4 worm cellular contexts compared by ENCODE assay signal in genomic region chrV:19550294-19550693, ce11.
TF ChIP-seq lines count a peak whose summit lies in the region.

No protein-coding gene starts in this region.

TF ChIP-seq in whole organism, L1 larva, 84 proteins besides CTCF, POLR2A, EP300 and RAD21:
- TF ChIP-seq nhr-85 (tag; lab: Kevin White, UChicago) (peak; percentile 11), lin-13 (GFP tag; optimal IDR thresholded peaks at IDR 0.05; lab: Kevin White, UChicago) (no peak), vab-15 (tag; optimal IDR thresholded peaks at IDR 0.05; lab: Kevin White, UChicago) (no peak), efl-1 (optimal IDR thresholded peaks at IDR 0.05; lab: Kevin White, UChicago) (no peak), efl-1 (GFP tag; optimal IDR thresholded peaks at IDR 0.05 in 1 of 2; lab: Kevin White, UChicago) (no peak)

TF ChIP-seq in whole organism, L4 larva, 104 proteins besides CTCF, POLR2A, EP300 and RAD21:
- TF ChIP-seq mdt-29 (GFP tag; IDR thresholded peaks at IDR 0.05; lab: Robert Waterston, UW) (no peak), php-3 (GFP tag; IDR thresholded peaks at IDR 0.05; lab: Robert Waterston, UW) (no peak), dmd-8 (GFP tag; IDR thresholded peaks at IDR 0.05; lab: Robert Waterston, UW) (no peak), dpl-1 (GFP tag; optimal IDR thresholded peaks at IDR 0.05; lab: Kevin White, UChicago) (no peak), nhr-11 (tag; optimal IDR thresholded peaks at IDR 0.05; lab: Kevin White, UChicago) (no peak), lin-29 (GFP tag; IDR thresholded peaks at IDR 0.05; lab: Robert Waterston, UW) (no peak), ama-1 (optimal IDR thresholded peaks at IDR 0.05; lab: Kevin White, UChicago) (no peak), mep-1 (tag; optimal IDR thresholded peaks at IDR 0.05; lab: Kevin White, UChicago) (peak; percentile 5), nhr-28 (tag; optimal IDR thresholded peaks at IDR 0.05; lab: Kevin White, UChicago) (peak; percentile 88), pha-4 (GFP tag; IDR thresholded peaks at IDR 0.05; lab: Robert Waterston, UW) (no peak), pha-4 (tag; optimal IDR thresholded peaks at IDR 0.05; lab: Kevin White, UChicago) (no peak), hlh-11 (tag; optimal IDR thresholded peaks at IDR 0.05; lab: Kevin White, UChicago) (no peak), gei-8 (GFP tag; optimal IDR thresholded peaks at IDR 0.05; lab: Kevin White, UChicago) (no peak), F26F4.8 (GFP tag; conservative IDR thresholded peaks at IDR 0.05; lab: Robert Waterston, UW) (no peak), attf-4 (tag; optimal IDR thresholded peaks at IDR 0.05; lab: Kevin White, UChicago) (no peak), ZK337.2 (GFP tag; IDR thresholded peaks at IDR 0.05; lab: Robert Waterston, UW) (no peak), tag-97 (GFP tag; IDR thresholded peaks at IDR 0.05; lab: Robert Waterston, UW) (no peak), nhr-41 (GFP tag; IDR thresholded peaks at IDR 0.05; lab: Robert Waterston, UW) (no peak), T20F7.1 (GFP tag; optimal IDR thresholded peaks at IDR 0.05; lab: Kevin White, UChicago) (no peak), zfp-3 (GFP tag; conservative IDR thresholded peaks at IDR 0.05; lab: Robert Waterston, UW) (no peak), ceh-28 (tag; optimal IDR thresholded peaks at IDR 0.05; lab: Kevin White, UChicago) (no peak), lin-13 (GFP tag; optimal IDR thresholded peaks at IDR 0.05; lab: Kevin White, UChicago) (peak; percentile 45), arid-1 (GFP tag; conservative IDR thresholded peaks at IDR 0.05; lab: Robert Waterston, UW) (no peak)

TF ChIP-seq in whole organism, late embryonic, 69 proteins besides CTCF, POLR2A, EP300 and RAD21:
- no peak for TF ChIP-seq nfya-1 (tag; optimal IDR thresholded peaks at IDR 0.05; lab: Kevin White, UChicago)
- TF ChIP-seq ceh-30 (tag; optimal IDR thresholded peaks at IDR 0.05; lab: Kevin White, UChicago) = peak; percentile 91

TF ChIP-seq in whole organism, midembryonic, 9 proteins besides CTCF, POLR2A, EP300 and RAD21:
- TF ChIP-seq cog-1 (tag; optimal IDR thresholded peaks at IDR 0.05; lab: Kevin White, UChicago) = no peak
- no peak for TF ChIP-seq T22C8.4 (GFP tag; IDR thresholded peaks at IDR 0.05; lab: Robert Waterston, UW)
- TF ChIP-seq tab-1 (GFP tag; IDR thresholded peaks at IDR 0.05; lab: Robert Waterston, UW) = no peak
- no peak for TF ChIP-seq med-1 (GFP tag; optimal IDR thresholded peaks at IDR 0.05; lab: Kevin White, UChicago; ENCODE audit: insufficient read depth)
- TF ChIP-seq ref-1 (GFP tag; conservative IDR thresholded peaks at IDR 0.05; lab: Robert Waterston, UW) = no peak
- 0 out of 2 replicates have a peak, but pooled peaks have one; percentile 49 for TF ChIP-seq ztf-23 (GFP tag; IDR thresholded peaks at IDR 0.05; lab: Robert Waterston, UW)
- TF ChIP-seq flt-1 (GFP tag; IDR thresholded peaks at IDR 0.05; lab: Robert Waterston, UW) = no peak

Comparison
In these comparisons a context has a peak if more than half of its experiments do, and no peak if none do; other contexts are left out.
1. Of the 29 proteins assayed by ChIP-seq in both whole organism, L4 larva and whole organism, L1 larva: peak only in whole organism, L4 larva: lin-13, mep-1 and nhr-28; only in whole organism, L1 larva: none; in both: none; in neither: 26.